Worm (Caenorhabditis elegans): Measurements from ENCODE around the gene oac-21.

ce11 chrIV:3894004-3894480 is 5.0 kb downstream of the oac-21 start, which contains the start of gene F56D6.8:
- TF ChIP-seq nhr-237 (tag; optimal IDR thresholded peaks at IDR 0.05) (no peak), nhr-76 (tag; optimal IDR thresholded peaks at IDR 0.05) (no peak)

Measured in whole organism, L1 larva.